Worm (Caenorhabditis elegans) whole organism, young adult: Measurements from ENCODE around the gene lig-1.

Source experiments
- B0261.1 ChIP-seq: sonication (generic microtip); optimal IDR thresholded peaks from 2 replicates; lab custom pipeline; 2016; ENCODE audit warnings: mild to moderate bottlenecking, missing genetic modification characterization, moderate library complexity, missing compliant biosample characterization
- C17E4.6 ChIP-seq: fragments of 200-800 bp; sonication (Bioruptor generic); IDR thresholded peaks from 2 replicates; pipeline ENCODE4 v1.3.6; 2022; ENCODE audit warnings: missing genetic modification reagents, missing genetic modification characterization, missing compliant biosample characterization
- D2030.7 ChIP-seq: fragments of 200-800 bp; sonication (Bioruptor generic); IDR thresholded peaks from 2 replicates; pipeline ENCODE4 v1.3.6; 2022; ENCODE audit warnings: missing genetic modification reagents, missing genetic modification characterization, missing compliant biosample characterization
- F33H1.4 ChIP-seq: fragments of 200-800 bp; sonication (Bioruptor generic); IDR thresholded peaks from 2 replicates; pipeline ENCODE4 v1.3.6; 2022; ENCODE audit warnings: missing genetic modification reagents, missing genetic modification characterization, missing compliant biosample characterization
- F37B4.10 ChIP-seq: fragments of 200-800 bp; sonication (Bioruptor generic); IDR thresholded peaks from 2 replicates; pipeline ENCODE4 v1.3.6; 2022; ENCODE audit warnings: missing genetic modification characterization, missing compliant biosample characterization
- F39B2.1 ChIP-seq: fragments of 200-800 bp; sonication (Bioruptor generic); IDR thresholded peaks from 2 replicates; pipeline ENCODE4 v1.3.6; 2022; ENCODE audit warnings: missing genetic modification reagents, missing genetic modification characterization, missing compliant biosample characterization
- F49E8.2 ChIP-seq: sonication (generic microtip); optimal IDR thresholded peaks from 3 replicates; lab custom pipeline; 2017; ENCODE audit warnings: missing genetic modification characterization, mild to moderate bottlenecking, missing compliant biosample characterization, antibody characterized with exemption, moderate library complexity; ENCODE audit not compliant: insufficient read depth
- F55B11.4 ChIP-seq: sonication (generic microtip); optimal IDR thresholded peaks from 2 replicates; lab custom pipeline; 2016; ENCODE audit warnings: missing compliant biosample characterization, missing genetic modification characterization, borderline replicate concordance; ENCODE audit not compliant: insufficient read depth
- K11D2.4 ChIP-seq: fragments of 200-800 bp; sonication (Bioruptor generic); IDR thresholded peaks from 2 replicates; pipeline ENCODE4 v1.3.6; 2022; ENCODE audit warnings: missing genetic modification reagents, missing genetic modification characterization, missing compliant biosample characterization
- Y79H2A.3 ChIP-seq: fragments of 200-800 bp; sonication (Bioruptor generic); conservative IDR thresholded peaks from 2 replicates; pipeline ENCODE4 v1.3.6; 2022; ENCODE audit warnings: missing genetic modification reagents, missing genetic modification characterization, missing compliant biosample characterization
- Y95B8A.8 ChIP-seq: fragments of 200-800 bp; sonication (Bioruptor generic); IDR thresholded peaks from 2 replicates; pipeline ENCODE4 v1.3.6; 2022; ENCODE audit warnings: missing genetic modification reagents, missing genetic modification characterization, missing compliant biosample characterization
- ama-1 ChIP-seq, 3 experiments: fragments of 150-350 bp in 1 of 3; sonication (generic microtip) in 2 of 3; optimal IDR thresholded peaks; 2 replicates each; lab custom pipeline; 2014 to 2018; ENCODE audit warnings: missing biosample characterization in 2 of 3, missing genetic modification characterization in 2 of 3, missing genetic modification reagents in 2 of 3
- aptf-2 ChIP-seq: fragments of 200-800 bp; sonication (Bioruptor generic); conservative IDR thresholded peaks from 2 replicates; pipeline ENCODE4 v1.3.6; 2022; ENCODE audit warnings: missing genetic modification reagents, missing genetic modification characterization, missing compliant biosample characterization
- attf-5 ChIP-seq: fragments of 200-800 bp; sonication (Bioruptor generic); optimal IDR thresholded peaks from 2 replicates; lab custom pipeline; 2018; ENCODE audit warnings: mild to moderate bottlenecking, missing genetic modification characterization, missing compliant biosample characterization
- bed-1 ChIP-seq: fragments of 200-800 bp; sonication (Bioruptor generic); IDR thresholded peaks from 2 replicates; pipeline ENCODE4 v1.3.6; 2022; ENCODE audit warnings: missing genetic modification reagents, missing genetic modification characterization, missing compliant biosample characterization
- ceh-58 ChIP-seq: fragments of 200-800 bp; sonication (Bioruptor generic); IDR thresholded peaks from 2 replicates; pipeline ENCODE4 v1.3.6; 2022; ENCODE audit warnings: missing genetic modification characterization, missing compliant biosample characterization
- ceh-91 ChIP-seq: fragments of 200-800 bp; sonication (Bioruptor generic); IDR thresholded peaks from 2 replicates; pipeline ENCODE4 v1.3.6; 2022; ENCODE audit warnings: missing genetic modification reagents, missing genetic modification characterization, missing compliant biosample characterization
- dox-1 ChIP-seq: fragments of 200-800 bp; sonication (Bioruptor generic); IDR thresholded peaks from 2 replicates; pipeline ENCODE4 v1.3.6; 2022; ENCODE audit warnings: missing genetic modification reagents, missing genetic modification characterization, missing compliant biosample characterization
- dpl-1 ChIP-seq: fragments of 150-350 bp; optimal IDR thresholded peaks from 2 replicates; lab custom pipeline; 2014; ENCODE audit warnings: missing biosample characterization, missing genetic modification reagents, missing genetic modification characterization
- efl-1 ChIP-seq: fragments of 150-350 bp; optimal IDR thresholded peaks from 2 replicates; lab custom pipeline; 2014; ENCODE audit warnings: missing biosample characterization, missing genetic modification reagents, missing genetic modification characterization
- egl-44 ChIP-seq: fragments of 200-800 bp; sonication (Bioruptor generic); IDR thresholded peaks from 2 replicates; pipeline ENCODE4 v1.3.6; 2022; ENCODE audit warnings: missing genetic modification reagents, missing genetic modification characterization, missing compliant biosample characterization
- ekl-4 ChIP-seq: fragments of 200-800 bp; sonication (Bioruptor generic); IDR thresholded peaks from 2 replicates; pipeline ENCODE4 v1.3.6; 2022; ENCODE audit warnings: missing genetic modification reagents, missing genetic modification characterization, missing compliant biosample characterization
- ets-4 ChIP-seq: fragments of 200-800 bp; sonication (Bioruptor generic); optimal IDR thresholded peaks from 2 replicates; lab custom pipeline; 2018; ENCODE audit warnings: mild to moderate bottlenecking, missing genetic modification characterization, missing compliant biosample characterization
- gei-17 ChIP-seq: fragments of 200-800 bp; sonication (Bioruptor generic); optimal IDR thresholded peaks from 2 replicates; lab custom pipeline; 2018; ENCODE audit warnings: mild to moderate bottlenecking, missing genetic modification characterization, missing compliant biosample characterization
- hmg-20 ChIP-seq: fragments of 200-800 bp; sonication (Bioruptor generic); IDR thresholded peaks from 2 replicates; pipeline ENCODE4 v1.3.6; 2022; ENCODE audit warnings: missing genetic modification reagents, missing genetic modification characterization, missing compliant biosample characterization
- let-526 ChIP-seq: fragments of 200-800 bp; sonication (Bioruptor generic); IDR thresholded peaks from 2 replicates; pipeline ENCODE4 v1.3.6; 2022; ENCODE audit warnings: missing genetic modification reagents, missing genetic modification characterization, missing compliant biosample characterization
- lin-35 ChIP-seq, 3 experiments: fragments of 150-350 bp in 2 of 3; sonication (generic microtip) in 1 of 3; optimal IDR thresholded peaks; 2 replicates each; lab custom pipeline; 2014 to 2018; ENCODE audit warnings: missing biosample characterization in 3 of 3, missing genetic modification characterization in 3 of 3, missing genetic modification reagents in 3 of 3
- lsl-1 ChIP-seq: fragments of 200-800 bp; sonication (Bioruptor generic); optimal IDR thresholded peaks from 2 replicates; lab custom pipeline; 2018; ENCODE audit warnings: mild to moderate bottlenecking, missing genetic modification characterization, moderate library complexity, missing compliant biosample characterization
- madf-3 ChIP-seq: fragments of 200-800 bp; sonication (Bioruptor generic); IDR thresholded peaks from 2 replicates; pipeline ENCODE4 v1.3.6; 2022; ENCODE audit warnings: missing genetic modification reagents, missing genetic modification characterization, missing compliant biosample characterization
- madf-6 ChIP-seq: fragments of 200-800 bp; sonication (Bioruptor generic); IDR thresholded peaks from 2 replicates; pipeline ENCODE4 v1.3.6; 2022; ENCODE audit warnings: missing genetic modification reagents, missing genetic modification characterization, missing compliant biosample characterization
- mcd-1 ChIP-seq: fragments of 200-800 bp; sonication (Bioruptor generic); IDR thresholded peaks from 2 replicates; pipeline ENCODE4 v1.3.6; 2022; ENCODE audit warnings: missing genetic modification reagents, missing genetic modification characterization, missing compliant biosample characterization
- mxl-1 ChIP-seq: sonication (generic microtip); optimal IDR thresholded peaks from 2 replicates; lab custom pipeline; 2016; ENCODE audit warnings: missing genetic modification characterization, missing compliant biosample characterization
- nfya-2 ChIP-seq: fragments of 200-800 bp; sonication (Bioruptor generic); IDR thresholded peaks from 2 replicates; pipeline ENCODE4 v1.3.6; 2022; ENCODE audit warnings: missing genetic modification reagents, missing genetic modification characterization, missing compliant biosample characterization
- nhr-120 ChIP-seq: fragments of 200-800 bp; sonication (Bioruptor generic); IDR thresholded peaks from 2 replicates; pipeline ENCODE4 v1.3.6; 2022; ENCODE audit warnings: missing genetic modification characterization, missing compliant biosample characterization
- nhr-27 ChIP-seq: fragments of 200-800 bp; sonication (Bioruptor generic); optimal IDR thresholded peaks from 2 replicates; lab custom pipeline; 2018; ENCODE audit warnings: mild to moderate bottlenecking, missing genetic modification characterization, moderate library complexity, missing compliant biosample characterization
- pbrm-1 ChIP-seq: fragments of 200-800 bp; sonication (Bioruptor generic); IDR thresholded peaks from 2 replicates; pipeline ENCODE4 v1.3.6; 2022; ENCODE audit warnings: missing genetic modification reagents, missing genetic modification characterization, missing compliant biosample characterization
- rcor-1 ChIP-seq: fragments of 200-800 bp; sonication (Bioruptor generic); IDR thresholded peaks from 2 replicates; pipeline ENCODE4 v1.3.6; 2022; ENCODE audit warnings: missing genetic modification reagents, missing genetic modification characterization, missing compliant biosample characterization
- sdz-38 ChIP-seq: sonication (generic microtip); optimal IDR thresholded peaks from 2 replicates; lab custom pipeline; 2016; ENCODE audit warnings: missing genotype, missing genetic modification characterization, missing compliant biosample characterization
- sea-2 ChIP-seq: fragments of 200-800 bp; sonication (Bioruptor generic); IDR thresholded peaks from 2 replicates; pipeline ENCODE4 v1.3.6; 2022; ENCODE audit warnings: missing genetic modification characterization, missing compliant biosample characterization
- snpc-1.1 ChIP-seq: sonication (generic microtip); optimal IDR thresholded peaks from 2 replicates; lab custom pipeline; 2017; ENCODE audit warnings: missing genetic modification characterization, mild to moderate bottlenecking, missing compliant biosample characterization, antibody characterized with exemption, moderate library complexity, missing genotype, missing genetic modification reagents; ENCODE audit not compliant: insufficient read depth
- snpc-4 ChIP-seq, 5 experiments: fragments of 150-350 bp in 1 of 5; sonication (generic microtip) in 4 of 5; optimal IDR thresholded peaks; 2 replicates each; lab custom pipeline; 2014 to 2018; ENCODE audit warnings: missing genetic modification characterization in 5 of 5, missing biosample characterization in 3 of 5, antibody characterized with exemption in 2 of 5, mild to moderate bottlenecking in 2 of 5, missing compliant biosample characterization in 2 of 5, missing genotype in 2 of 5, moderate library complexity in 2 of 5, missing genetic modification reagents in 1 of 5
- somi-1 ChIP-seq: fragments of 200-800 bp; sonication (Bioruptor generic); optimal IDR thresholded peaks from 2 replicates; lab custom pipeline; 2018; ENCODE audit warnings: mild to moderate bottlenecking, missing genetic modification characterization, missing compliant biosample characterization
- tbp1 ChIP-seq: fragments of 200-800 bp; sonication (Bioruptor generic); optimal IDR thresholded peaks from 2 replicates; lab custom pipeline; 2018; ENCODE audit warnings: mild to moderate bottlenecking, missing genetic modification characterization, missing compliant biosample characterization
- tlf-1 ChIP-seq: fragments of 200-800 bp; sonication (Bioruptor generic); optimal IDR thresholded peaks from 2 replicates; lab custom pipeline; 2018; ENCODE audit warnings: mild to moderate bottlenecking, missing genetic modification characterization, missing compliant biosample characterization
- xnd-1 ChIP-seq: sonication (generic microtip); optimal IDR thresholded peaks from 2 replicates; lab custom pipeline; 2016; ENCODE audit warnings: missing genotype, missing genetic modification reagents, missing genetic modification characterization, missing compliant biosample characterization
- ztf-18 ChIP-seq: sonication (generic microtip); optimal IDR thresholded peaks from 2 replicates; lab custom pipeline; 2016; ENCODE audit warnings: missing genotype, mild to moderate bottlenecking, missing genetic modification characterization, missing compliant biosample characterization
- ztf-3 ChIP-seq: fragments of 200-800 bp; sonication (Bioruptor generic); optimal IDR thresholded peaks from 2 replicates; lab custom pipeline; 2018; ENCODE audit warnings: mild to moderate bottlenecking, missing genetic modification characterization, missing compliant biosample characterization

lig-1 gene

DNA sequence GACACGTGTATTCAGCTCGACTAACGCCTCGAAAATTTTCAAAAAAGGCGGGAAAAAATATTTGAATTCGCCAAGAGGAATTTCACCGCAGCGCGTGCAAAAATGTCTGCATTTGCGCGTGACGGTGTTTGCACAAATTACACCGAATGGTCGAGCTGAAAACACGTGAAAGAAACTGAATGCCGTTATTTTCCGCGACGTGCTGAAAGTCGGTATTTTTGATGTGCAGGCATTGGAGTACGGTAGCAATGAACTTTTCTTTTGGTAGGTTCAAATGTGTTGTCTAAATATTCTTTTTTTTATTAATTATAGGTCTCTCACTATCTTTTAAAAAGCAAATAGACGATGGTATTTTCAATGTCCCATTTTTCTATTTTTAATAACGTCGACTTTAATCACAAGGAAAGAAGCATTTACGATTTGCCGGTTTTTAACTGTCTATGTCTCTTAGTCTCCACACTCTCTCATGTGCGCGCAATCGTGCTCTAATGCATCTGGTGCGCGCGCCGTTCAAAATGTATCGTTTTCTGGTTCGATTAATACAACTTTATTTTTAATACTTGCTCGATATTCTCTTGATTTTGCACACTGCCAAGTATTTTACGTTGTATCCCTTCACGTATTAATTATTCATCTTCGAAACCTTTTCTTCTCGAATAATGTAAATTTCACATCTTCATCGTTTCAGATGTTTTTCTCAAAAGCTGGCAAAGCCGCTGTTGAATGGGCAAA lies at the start of gene lig-1, which contains the start of gene C29A12.1:
Gene lig-1 (plus strand): TSS at position 682 of the 732 bp plus-strand sequence.
Gene C29A12.1 (minus strand): TSS at position 63 of the 732 bp plus-strand sequence.
- no peak for TF ChIP-seq snpc-1.1 (tag; lab: Kevin White, UChicago)
- TF ChIP-seq ceh-91 (GFP tag; lab: Robert Waterston, UW): peak; percentile 86
- no peak for TF ChIP-seq F55B11.4 (tag; lab: Kevin White, UChicago)
- no peak for TF ChIP-seq nhr-27 (tag; lab: Kevin White, UChicago)
- peak; percentile 73 for TF ChIP-seq F49E8.2 (tag; lab: Kevin White, UChicago)
- TF ChIP-seq dpl-1: peak; percentile 30
- TF ChIP-seq K11D2.4 (GFP tag; lab: Robert Waterston, UW): no peak
- TF ChIP-seq nfya-2 (GFP tag; lab: Robert Waterston, UW): no peak
- TF ChIP-seq dox-1 (GFP tag; lab: Robert Waterston, UW): peak; percentile 79
- TF ChIP-seq mxl-1 (tag; lab: Kevin White, UChicago): no peak
- no peak for TF ChIP-seq lin-35 (GFP tag; optimal IDR thresholded peaks at IDR 0.05; lab: Kevin White, UChicago)
- TF ChIP-seq aptf-2 (GFP tag; lab: Robert Waterston, UW): no peak
- no peak for TF ChIP-seq ztf-3
- TF ChIP-seq nhr-120 (GFP tag; lab: Robert Waterston, UW): no peak
- peak; percentile 93 for TF ChIP-seq D2030.7
- TF ChIP-seq B0261.1 (tag; lab: Kevin White, UChicago): no peak
- no peak for TF ChIP-seq tbp1 (GFP tag; lab: Kevin White, UChicago)
- no peak for TF ChIP-seq Y79H2A.3
- TF ChIP-seq somi-1: no peak
- no peak for TF ChIP-seq hmg-20 (GFP tag; lab: Robert Waterston, UW)
- TF ChIP-seq ekl-4 (GFP tag; lab: Robert Waterston, UW): peak; percentile 25; the same call in 1 of the 2 replicates
- peak; percentile 45; the same call in 1 of the 2 replicates for TF ChIP-seq rcor-1 (GFP tag; lab: Robert Waterston, UW)
- no peak for TF ChIP-seq gei-17
- peak; percentile 51 for TF ChIP-seq F33H1.4
- TF ChIP-seq snpc-4 (GFP tag; optimal IDR thresholded peaks at IDR 0.05; lab: Kevin White, UChicago): no peak
- no peak for TF ChIP-seq snpc-4 (tag; optimal IDR thresholded peaks at IDR 0.05; lab: Kevin White, UChicago)
- peak; percentile 41 for TF ChIP-seq tlf-1 (GFP tag; lab: Kevin White, UChicago)
- TF ChIP-seq madf-3: peak; percentile 83
- TF ChIP-seq efl-1 (GFP tag; lab: Kevin White, UChicago): peak; percentile 70
- TF ChIP-seq F37B4.10: no peak
- peak; percentile 68 for TF ChIP-seq mcd-1 (GFP tag; lab: Robert Waterston, UW)
- peak; percentile 30; the same call in 1 of the 2 replicates for TF ChIP-seq pbrm-1 (GFP tag; lab: Robert Waterston, UW)
- TF ChIP-seq egl-44 (GFP tag; lab: Robert Waterston, UW): no peak
- no peak for TF ChIP-seq ets-4
- peak; percentile 44 for TF ChIP-seq attf-5 (GFP tag; lab: Kevin White, UChicago)
- no peak for TF ChIP-seq ama-1 (optimal IDR thresholded peaks at IDR 0.05; lab: Kevin White, UChicago)
- TF ChIP-seq ama-1 (GFP tag; optimal IDR thresholded peaks at IDR 0.05; lab: Kevin White, UChicago): no peak
- no peak for TF ChIP-seq ceh-58 (GFP tag; lab: Robert Waterston, UW)
- TF ChIP-seq sdz-38 (tag; lab: Kevin White, UChicago): no peak
- peak; percentile 83 for TF ChIP-seq madf-6 (GFP tag; lab: Robert Waterston, UW)
- TF ChIP-seq sea-2 (GFP tag; lab: Robert Waterston, UW): no peak
- no peak for TF ChIP-seq bed-1 (GFP tag; lab: Robert Waterston, UW)
- TF ChIP-seq xnd-1 (tag; lab: Kevin White, UChicago): peak; percentile 54
- no peak for TF ChIP-seq F39B2.1
- no peak for TF ChIP-seq let-526
- 0 out of 2 replicates have a peak, but pooled peaks have one; percentile 8 for TF ChIP-seq Y95B8A.8 (GFP tag; lab: Robert Waterston, UW)
- no peak for TF ChIP-seq C17E4.6 (GFP tag; lab: Robert Waterston, UW)
- TF ChIP-seq lsl-1 (GFP tag; lab: Kevin White, UChicago): peak; percentile 87
- peak; percentile 26 for TF ChIP-seq ztf-18 (tag; lab: Kevin White, UChicago)
